Worm (Caenorhabditis elegans) whole organism, midembryonic: ENCODE data around the gene aass-1.

Experiments
- T22C8.4 ChIP-seq: fragments of 200-800 bp; sonication (Bioruptor generic); IDR thresholded peaks from 2 replicates; pipeline ENCODE4 v1.3.6; 2022; ENCODE audit warnings: missing genetic modification characterization, missing compliant biosample characterization
- cog-1 ChIP-seq: sonication (generic microtip); optimal IDR thresholded peaks from 2 replicates; lab custom pipeline; 2016; ENCODE audit warnings: missing genetic modification characterization, missing compliant biosample characterization
- flt-1 ChIP-seq: fragments of 200-800 bp; sonication (Bioruptor generic); IDR thresholded peaks from 2 replicates; pipeline ENCODE4 v1.3.6; 2022; ENCODE audit warnings: missing genetic modification characterization, missing compliant biosample characterization
- med-1 ChIP-seq: sonication (generic microtip); optimal IDR thresholded peaks from 2 replicates; lab custom pipeline; 2017; ENCODE audit warnings: missing genetic modification characterization, mild to moderate bottlenecking, missing compliant biosample characterization, antibody characterized with exemption, missing genetic modification reagents; ENCODE audit not compliant: insufficient read depth
- ref-1 ChIP-seq: fragments of 200-800 bp; sonication (Bioruptor generic); conservative IDR thresholded peaks from 2 replicates; pipeline ENCODE4 v1.3.6; 2022; ENCODE audit warnings: missing genetic modification reagents, missing genetic modification characterization, missing compliant biosample characterization
- ztf-23 ChIP-seq: fragments of 200-800 bp; sonication (Bioruptor generic); IDR thresholded peaks from 2 replicates; pipeline ENCODE4 v1.3.6; 2022; ENCODE audit warnings: missing genetic modification reagents, missing genetic modification characterization, missing compliant biosample characterization

DNA sequence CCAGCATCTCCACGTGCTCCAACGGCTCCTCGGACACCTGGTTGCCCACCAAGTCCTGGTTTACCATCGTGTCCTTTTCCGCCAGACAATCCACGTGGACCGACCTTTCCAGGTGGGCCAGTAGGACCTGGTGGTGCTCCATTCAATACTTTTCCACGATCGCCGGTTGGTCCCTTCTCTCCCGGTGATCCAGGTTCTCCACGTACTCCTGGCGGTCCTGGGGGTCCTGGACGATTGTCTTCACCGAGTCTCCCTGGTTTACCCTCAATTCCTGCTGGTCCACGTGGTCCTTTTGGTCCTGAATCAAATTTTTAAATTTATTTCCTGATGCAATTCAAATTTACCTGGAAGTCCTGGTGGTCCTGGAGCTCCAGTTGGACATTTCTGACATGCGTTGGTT lies 13.4 kb downstream of the aass-1 start:
- TF ChIP-seq T22C8.4 (GFP tag; lab: Robert Waterston, UW), result no peak
- TF ChIP-seq ztf-23 (GFP tag; lab: Robert Waterston, UW), result no peak
- TF ChIP-seq med-1 (GFP tag; lab: Kevin White, UChicago), result no peak
- no peak for TF ChIP-seq cog-1 (tag; lab: Kevin White, UChicago)
- TF ChIP-seq flt-1 (GFP tag; lab: Robert Waterston, UW), result no peak
- no peak for TF ChIP-seq ref-1
